Worm (Caenorhabditis elegans): ENCODE results near the gene cwc-15.

DNA sequence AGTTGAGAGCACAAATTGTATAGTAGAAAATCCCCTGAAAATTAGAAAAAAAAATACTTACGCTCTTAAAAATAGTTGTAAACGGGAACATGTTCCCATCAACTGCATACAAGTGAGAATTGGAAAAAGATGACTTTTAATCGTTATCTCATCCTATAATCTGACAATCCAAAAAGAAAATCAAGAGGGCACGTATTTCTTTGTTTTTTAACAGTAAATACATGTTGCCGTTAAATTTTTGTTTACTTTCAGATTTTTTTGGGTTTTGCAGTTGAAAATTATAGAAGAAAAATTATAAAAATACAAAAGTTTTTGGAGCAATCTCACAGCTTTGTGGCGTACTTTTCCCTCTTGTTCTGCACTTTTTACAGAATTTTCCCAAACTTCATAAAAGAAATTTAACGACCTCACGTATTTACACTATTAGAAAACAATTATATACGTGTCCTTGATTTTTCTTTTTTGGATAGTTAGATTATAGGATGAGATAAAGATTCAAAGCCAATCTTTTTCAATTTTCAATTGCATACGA is 26.4 kb upstream of the cwc-15 start, which contains the start of the genes C06C6.9 and C06C6.8:
- TF ChIP-seq T26A5.8 (tag; optimal IDR thresholded peaks at IDR 0.05) (no peak), let-607 (tag; optimal IDR thresholded peaks at IDR 0.05) (no peak), Y79H2A.3 (GFP tag; conservative IDR thresholded peaks at IDR 0.05) (no peak), ekl-4 (GFP tag; IDR thresholded peaks at IDR 0.05) (no peak), mcd-1 (GFP tag; IDR thresholded peaks at IDR 0.05) (no peak)
